Worm (Caenorhabditis elegans) whole organism, young adult: Measurements from ENCODE around the gene tin-10.

Experiments used
- T26A5.8 ChIP-seq: sonication (generic microtip); optimal IDR thresholded peaks from 2 replicates; lab custom pipeline; 2016; ENCODE audit warnings: missing genetic modification characterization, missing compliant biosample characterization
- Y53F4B.3 ChIP-seq: fragments of 200-800 bp; sonication (Bioruptor generic); IDR thresholded peaks from 2 replicates; pipeline ENCODE4 v1.3.6; 2022; ENCODE audit warnings: missing genetic modification reagents, missing genetic modification characterization, missing compliant biosample characterization
- ama-1 ChIP-seq, 3 experiments: fragments of 150-350 bp in 1 of 3; sonication (generic microtip) in 2 of 3; optimal IDR thresholded peaks; 2 replicates each; lab custom pipeline; 2014 to 2018; ENCODE audit warnings: missing biosample characterization in 2 of 3, missing genetic modification characterization in 2 of 3, missing genetic modification reagents in 2 of 3
- madf-10 ChIP-seq: sonication (generic microtip); optimal IDR thresholded peaks from 2 replicates; lab custom pipeline; 2016; ENCODE audit warnings: mild to moderate bottlenecking, missing genetic modification characterization, missing compliant biosample characterization
- nhr-27 ChIP-seq: fragments of 200-800 bp; sonication (Bioruptor generic); optimal IDR thresholded peaks from 2 replicates; lab custom pipeline; 2018; ENCODE audit warnings: mild to moderate bottlenecking, missing genetic modification characterization, moderate library complexity, missing compliant biosample characterization

- TF ChIP-seq Y53F4B.3 (GFP tag; lab: Robert Waterston, UW) = no peak
- no peak for TF ChIP-seq nhr-27 (tag; lab: Kevin White, UChicago)
- no peak for TF ChIP-seq ama-1 (optimal IDR thresholded peaks at IDR 0.05; lab: Kevin White, UChicago)
- TF ChIP-seq ama-1 (GFP tag; optimal IDR thresholded peaks at IDR 0.05; lab: Kevin White, UChicago) = no peak
- no peak for TF ChIP-seq madf-10 (tag; lab: Kevin White, UChicago)
- TF ChIP-seq T26A5.8 (tag; lab: Kevin White, UChicago) = no peak
These were observed 13.1 kb downstream of the tin-10 start for ce11 chrIII:11489601-11490000.
